Fruit fly (Drosophila melanogaster): Measurements from ENCODE around the gene Uros1.

- TF ChIP-seq toe (GFP tag; optimal IDR thresholded peaks at IDR 0.05): no peak
- TF ChIP-seq CG11617 (GFP tag; optimal IDR thresholded peaks at IDR 0.05): peak; percentile 23
- TF ChIP-seq ovo (GFP tag; optimal IDR thresholded peaks at IDR 0.05): peak; percentile 16
- no peak for TF ChIP-seq cnc (optimal IDR thresholded peaks at IDR 0.05)
- TF ChIP-seq pad (GFP tag; optimal IDR thresholded peaks at IDR 0.05): peak; percentile 72
- no peak for TF ChIP-seq kay (GFP tag; ENCODE audit: borderline replicate concordance)
- no peak for TF ChIP-seq CG5204 (GFP tag; optimal IDR thresholded peaks at IDR 0.05)
- peak; percentile 77 for TF ChIP-seq CG33017 (tag; optimal IDR thresholded peaks at IDR 0.05)
- TF ChIP-seq bab1 (GFP tag; optimal IDR thresholded peaks at IDR 0.05): peak; percentile 91
- peak; percentile 84 for TF ChIP-seq CG14711 (tag; optimal IDR thresholded peaks at IDR 0.05)
Observed at dm6 chrX:8896080-8896479, 4.0 kb downstream of the Uros1 start.
